Worm (Caenorhabditis elegans): ENCODE data around the gene gln-1.

Gene gln-1

ce11 chrX:6100395-6101099 is 42.5 kb downstream of the gln-1 start:
- TF ChIP-seq pqm-1 (tag; optimal IDR thresholded peaks at IDR 0.05) = peak; percentile 61
- TF ChIP-seq elt-2 (tag; optimal IDR thresholded peaks at IDR 0.05) = peak; percentile 53
- TF ChIP-seq nfya-1 (tag; optimal IDR thresholded peaks at IDR 0.05; ENCODE audit: insufficient read depth) = no peak

- TF ChIP-seq ama-1 (optimal IDR thresholded peaks at IDR 0.05) (no peak), snpc-4 (tag; optimal IDR thresholded peaks at IDR 0.05) (no peak), egl-27 (tag; optimal IDR thresholded peaks at IDR 0.05) (no peak), unc-62 (GFP tag; optimal IDR thresholded peaks at IDR 0.05) (no peak), zag-1 (tag; optimal IDR thresholded peaks at IDR 0.05) (no peak), nhr-43 (tag; optimal IDR thresholded peaks at IDR 0.05; ENCODE audit: poor library complexity, severe bottlenecking) (no peak), ZK546.5 (tag; optimal IDR thresholded peaks at IDR 0.05) (no peak), ztf-11 (tag; optimal IDR thresholded peaks at IDR 0.05) (no peak), mml-1 (tag; optimal IDR thresholded peaks at IDR 0.05) (no peak), ceh-9 (tag; optimal IDR thresholded peaks at IDR 0.05) (no peak), skn-1 (tag; optimal IDR thresholded peaks at IDR 0.05) (no peak), tbx-2 (tag; optimal IDR thresholded peaks at IDR 0.05) (no peak), nhr-11 (tag; optimal IDR thresholded peaks at IDR 0.05) (no peak), ceh-16 (tag; optimal IDR thresholded peaks at IDR 0.05) (no peak), mdl-1 (tag; optimal IDR thresholded peaks at IDR 0.05) (no peak), nhr-12 (tag; optimal IDR thresholded peaks at IDR 0.05) (no peak)
Measured at ce11 chrX:6103297-6103696, 45.2 kb downstream of the gln-1 start, which contains the start of gene C15H9.11. C15H9.11 (minus strand) TSS chrX:6103397.

- TF ChIP-seq nfya-1 (tag; optimal IDR thresholded peaks at IDR 0.05; ENCODE audit: insufficient read depth) (no peak), egl-5 (tag; optimal IDR thresholded peaks at IDR 0.05) (no peak), sea-2 (GFP tag; optimal IDR thresholded peaks at IDR 0.05) (no peak), mml-1 (tag; optimal IDR thresholded peaks at IDR 0.05) (no peak), aly-2 (tag; optimal IDR thresholded peaks at IDR 0.05) (no peak), ztf-4 (tag; optimal IDR thresholded peaks at IDR 0.05) (no peak), ZK546.5 (tag; optimal IDR thresholded peaks at IDR 0.05) (no peak), snpc-4 (tag; optimal IDR thresholded peaks at IDR 0.05) (no peak), fkh-10 (GFP tag; optimal IDR thresholded peaks at IDR 0.05) (no peak), fkh-2 (tag; optimal IDR thresholded peaks at IDR 0.05) (no peak), jun-1 (tag; optimal IDR thresholded peaks at IDR 0.05) (no peak), skn-1 (tag; optimal IDR thresholded peaks at IDR 0.05) (no peak), nhr-11 (tag; optimal IDR thresholded peaks at IDR 0.05) (no peak), elt-3 (tag; optimal IDR thresholded peaks at IDR 0.05) (no peak)
Measured at ce11 chrX:6107962-6108361, 49.9 kb downstream of the gln-1 start.

ce11 chrX:6109288-6109770 is 51.3 kb downstream of the gln-1 start, which contains the start of gene kynu-1:
kynu-1 (minus strand) TSS chrX:6109338.
- TF ChIP-seq nhr-23 (tag; optimal IDR thresholded peaks at IDR 0.05) (peak; percentile 53), mml-1 (tag; optimal IDR thresholded peaks at IDR 0.05) (no peak), nhr-43 (tag; optimal IDR thresholded peaks at IDR 0.05; ENCODE audit: poor library complexity, severe bottlenecking) (peak; percentile 32), fkh-10 (GFP tag; optimal IDR thresholded peaks at IDR 0.05) (no peak), snpc-4 (tag; optimal IDR thresholded peaks at IDR 0.05) (no peak), fos-1 (tag; optimal IDR thresholded peaks at IDR 0.05) (no peak), eor-1 (tag; optimal IDR thresholded peaks at IDR 0.05) (no peak), elt-2 (tag; optimal IDR thresholded peaks at IDR 0.05) (peak; percentile 57), lin-39 (tag; optimal IDR thresholded peaks at IDR 0.05) (no peak), R02D3.7 (tag; optimal IDR thresholded peaks at IDR 0.05) (no peak), pqm-1 (tag; optimal IDR thresholded peaks at IDR 0.05) (no peak), nfya-1 (tag; optimal IDR thresholded peaks at IDR 0.05; ENCODE audit: insufficient read depth) (no peak), elt-1 (tag; optimal IDR thresholded peaks at IDR 0.05) (peak; percentile 81), unc-39 (tag; optimal IDR thresholded peaks at IDR 0.05) (no peak), nhr-28 (tag; optimal IDR thresholded peaks at IDR 0.05) (no peak), ceh-28 (tag; optimal IDR thresholded peaks at IDR 0.05) (peak; percentile 66), jun-1 (tag; optimal IDR thresholded peaks at IDR 0.05) (no peak), sea-2 (GFP tag; optimal IDR thresholded peaks at IDR 0.05) (no peak), elt-3 (tag; optimal IDR thresholded peaks at IDR 0.05) (no peak)

Data from whole organism, L3 larva.